Fruit fly (Drosophila melanogaster): ENCODE results near the gene CG13895.

CG13895 gene

DNA sequence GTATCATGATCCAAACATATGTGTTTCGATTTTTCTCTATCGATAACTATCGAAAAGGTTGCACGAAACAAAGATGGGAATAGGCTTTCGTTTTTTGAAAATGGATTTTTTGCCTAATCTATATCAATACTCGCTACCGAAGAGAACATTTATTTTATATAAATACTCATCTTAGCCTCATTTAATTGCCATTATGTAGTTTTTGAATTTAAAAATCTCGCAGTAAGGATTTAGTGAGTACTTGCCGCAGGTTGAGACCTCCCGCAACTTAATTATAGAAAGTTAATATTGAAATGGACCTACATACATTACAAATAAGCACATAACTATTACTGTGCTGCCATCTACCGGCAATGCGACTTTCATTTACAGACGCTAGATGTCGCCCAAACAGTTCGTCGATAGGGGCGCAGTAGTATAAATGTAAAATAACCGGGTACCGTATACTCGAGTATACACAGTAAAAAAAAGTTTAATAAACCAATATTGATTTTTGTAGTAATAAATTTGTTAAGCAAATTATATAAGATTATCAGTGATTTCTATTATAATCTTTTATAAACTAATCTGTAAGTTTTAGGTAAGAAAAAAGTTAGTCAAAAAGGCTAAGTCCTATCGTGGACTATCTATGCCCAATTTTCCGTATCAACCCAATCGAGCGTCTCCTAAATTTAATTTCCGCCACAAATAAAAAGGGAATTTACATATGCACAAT is 4.0 kb upstream of the CG13895 start, which contains the start of gene CG13896 (continued):
- peak; percentile 39; the same call in 1 of the 2 replicates for TF ChIP-seq ap (GFP tag; IDR thresholded peaks at IDR 0.05)
- peak in 1 of 2 experiments; percentile 81 for TF ChIP-seq insv (GFP tag; optimal IDR thresholded peaks at IDR 0.05)
- no peak for TF ChIP-seq rib (GFP tag; IDR thresholded peaks at IDR 0.05)
- TF ChIP-seq org-1 (GFP tag; optimal IDR thresholded peaks at IDR 0.05): peak; percentile 56
- no peak for TF ChIP-seq fd64A (GFP tag; optimal IDR thresholded peaks at IDR 0.05)
- peak; percentile 87 for TF ChIP-seq CG12659 (GFP tag; optimal IDR thresholded peaks at IDR 0.05)
- TF ChIP-seq CG7839 (tag; optimal IDR thresholded peaks at IDR 0.05): peak; percentile 86
- TF ChIP-seq CG2199 (GFP tag; IDR thresholded peaks at IDR 0.05): peak; percentile 97
- TF ChIP-seq CG14014 (GFP tag; IDR thresholded peaks at IDR 0.05): peak; percentile 76
- TF ChIP-seq gsb-n (tag; optimal IDR thresholded peaks at IDR 0.05): peak; percentile 78
- TF ChIP-seq Side (GFP tag; optimal IDR thresholded peaks at IDR 0.05): peak; percentile 86
- TF ChIP-seq da (GFP tag; optimal IDR thresholded peaks at IDR 0.05): peak; percentile 83
- TF ChIP-seq esg (GFP tag; conservative IDR thresholded peaks at IDR 0.05): peak; percentile 69
- TF ChIP-seq CG10321 (GFP tag; IDR thresholded peaks at IDR 0.05): no peak
- TF ChIP-seq usp (GFP tag; optimal IDR thresholded peaks at IDR 0.05): no peak
- peak; percentile 92 for TF ChIP-seq Antp (GFP tag; optimal IDR thresholded peaks at IDR 0.05)
- TF ChIP-seq crc (GFP tag; optimal IDR thresholded peaks at IDR 0.05): peak; percentile 66
- peak; percentile 83 for TF ChIP-seq onecut (GFP tag; IDR thresholded peaks at IDR 0.05)
- peak; percentile 61 for TF ChIP-seq tap (tag; optimal IDR thresholded peaks at IDR 0.05)
- peak; percentile 78 for TF ChIP-seq CG1792 (GFP tag; optimal IDR thresholded peaks at IDR 0.05)
- TF ChIP-seq abd-A (tag; optimal IDR thresholded peaks at IDR 0.05): peak; percentile 67
- peak; percentile 81 for TF ChIP-seq CG31388 (GFP tag; optimal IDR thresholded peaks at IDR 0.05)
- TF ChIP-seq gce (GFP tag; IDR thresholded peaks at IDR 0.05): no peak
- no peak for TF ChIP-seq h (optimal IDR thresholded peaks at IDR 0.05)
- TF ChIP-seq CG17186 (GFP tag; optimal IDR thresholded peaks at IDR 0.05): peak; percentile 71
- 0 out of 3 replicates have a peak, but pooled peaks have one; percentile 6 for TF ChIP-seq sr (GFP tag; IDR thresholded peaks at IDR 0.05)
- TF ChIP-seq vnd (GFP tag; IDR thresholded peaks at IDR 0.05; ENCODE audit: partially characterized antibody): peak; percentile 58; the same call in 2 of the 3 replicates
- peak; percentile 8 for TF ChIP-seq Sox100B (GFP tag; optimal IDR thresholded peaks at IDR 0.05)
- peak; percentile 75 for TF ChIP-seq B-H2 (GFP tag; optimal IDR thresholded peaks at IDR 0.05)
- TF ChIP-seq CG18599 (GFP tag; optimal IDR thresholded peaks at IDR 0.05): peak; percentile 82
- TF ChIP-seq ttk (GFP tag; IDR thresholded peaks at IDR 0.05): peak; percentile 85
- TF ChIP-seq Mad (GFP tag; optimal IDR thresholded peaks at IDR 0.05): peak; percentile 89
- TF ChIP-seq YL-1 (GFP tag; optimal IDR thresholded peaks at IDR 0.05): peak; percentile 29
- TF ChIP-seq CG10209 (GFP tag; optimal IDR thresholded peaks at IDR 0.05): peak; percentile 89
- peak; percentile 62 for TF ChIP-seq odd (GFP tag; optimal IDR thresholded peaks at IDR 0.05)
- peak; percentile 81 for TF ChIP-seq HHEX (GFP tag; optimal IDR thresholded peaks at IDR 0.05)
- peak; percentile 93 for TF ChIP-seq ci (GFP tag; IDR thresholded peaks at IDR 0.05)
- TF ChIP-seq CG17328 (GFP tag; IDR thresholded peaks at IDR 0.05): peak; percentile 86
- peak; percentile 58 for TF ChIP-seq kah (GFP tag; optimal IDR thresholded peaks at IDR 0.05)
- TF ChIP-seq H15 (GFP tag; IDR thresholded peaks at IDR 0.05): peak; percentile 87
- peak; percentile 75 for TF ChIP-seq CG8388 (GFP tag; optimal IDR thresholded peaks at IDR 0.05)
- peak; percentile 86 for TF ChIP-seq Awh (GFP tag; IDR thresholded peaks at IDR 0.05)
- peak; percentile 67 for TF ChIP-seq unc-4 (GFP tag; IDR thresholded peaks at IDR 0.05; ENCODE audit: partially characterized antibody)
- peak; percentile 26 for TF ChIP-seq salm (tag; optimal IDR thresholded peaks at IDR 0.05)
- peak; percentile 33 for TF ChIP-seq gfzf (GFP tag; optimal IDR thresholded peaks at IDR 0.05)
- TF ChIP-seq Fer1 (GFP tag; optimal IDR thresholded peaks at IDR 0.05): peak; percentile 76
- TF ChIP-seq ase (GFP tag; IDR thresholded peaks at IDR 0.05): peak; percentile 90
- TF ChIP-seq CG15514 (GFP tag; optimal IDR thresholded peaks at IDR 0.05): peak; percentile 80
- peak; percentile 47 for TF ChIP-seq CG6683 (GFP tag; optimal IDR thresholded peaks at IDR 0.05)
- peak; percentile 56 for TF ChIP-seq Rx (GFP tag; IDR thresholded peaks at IDR 0.05)

Data from whole organism, embryonic.